Fruit fly (Drosophila melanogaster) whole organism: Measurements from ENCODE around the gene CG34448.

Experiments
- CG8478 ChIP-seq: fragments of >200 bp; optimal IDR thresholded peaks from 2 replicates; lab custom pipeline; 2018; ENCODE audit warnings: inconsistent platforms
- Dll ChIP-seq: fragments of >200 bp; optimal IDR thresholded peaks from 2 replicates; lab custom pipeline; 2017
- psq ChIP-seq: fragments of >200 bp; optimal IDR thresholded peaks from 2 replicates; lab custom pipeline; 2017

- TF ChIP-seq psq (lab: Kevin White, UChicago) (no peak), CG8478 (lab: Kevin White, UChicago) (no peak), Dll (lab: Kevin White, UChicago) (no peak)
These were observed 21.0 kb upstream of the CG34448 start for dm6 chr2L:2438640-2439276.
